Worm (Caenorhabditis elegans): ENCODE measurements around the gene E04F6.15.

DNA sequence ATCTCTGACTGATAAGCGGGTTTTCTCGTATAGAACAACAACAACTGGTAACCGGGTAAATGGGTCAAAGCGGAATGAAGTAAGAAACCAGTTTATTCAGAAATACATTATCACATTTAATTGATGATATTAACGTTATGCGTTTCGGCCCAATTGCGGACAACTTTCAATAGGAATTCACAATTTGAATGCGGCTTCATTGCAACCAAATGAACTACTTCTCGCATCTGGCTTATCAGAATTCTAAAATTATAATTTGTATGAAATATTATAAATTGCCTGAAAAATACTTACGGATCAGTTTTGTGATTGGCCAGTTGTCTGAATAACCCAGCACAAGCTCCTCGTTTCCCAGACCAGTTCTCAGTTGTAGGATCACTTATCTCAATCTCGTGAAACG, 41.4 kb downstream of the E04F6.15 start, which contains the start of gene col-36:
- TF ChIP-seq lin-13 (tag; optimal IDR thresholded peaks at IDR 0.05) (no peak), ceh-43 (GFP tag; optimal IDR thresholded peaks at IDR 0.05) (no peak), pha-4 (tag; optimal IDR thresholded peaks at IDR 0.05) (no peak), blmp-1 (tag; optimal IDR thresholded peaks at IDR 0.05) (no peak), nhr-12 (tag; optimal IDR thresholded peaks at IDR 0.05) (no peak), ceh-83 (GFP tag; optimal IDR thresholded peaks at IDR 0.05) (no peak)

All from whole organism, mixed stage, embryonic.